Worm (Caenorhabditis elegans) whole organism, L4 larva: ENCODE results near the gene madf-5.

Experiments used
- T20F7.1 ChIP-seq: fragments of 200-800 bp; sonication (Bioruptor generic); optimal IDR thresholded peaks from 2 replicates; lab custom pipeline; 2018; ENCODE audit warnings: mild to moderate bottlenecking, missing genetic modification characterization, missing compliant biosample characterization
- dmd-6 ChIP-seq: fragments of 200-800 bp; sonication (Bioruptor generic); IDR thresholded peaks from 2 replicates; pipeline ENCODE4 v1.3.6; 2022; ENCODE audit warnings: missing genetic modification reagents, missing genetic modification characterization, missing compliant biosample characterization
- lin-13 ChIP-seq: fragments of 150-350 bp; optimal IDR thresholded peaks from 2 replicates; lab custom pipeline; 2014; ENCODE audit warnings: missing biosample characterization, missing genetic modification reagents, missing genetic modification characterization
- lin-29 ChIP-seq: fragments of 200-800 bp; sonication (Bioruptor generic); IDR thresholded peaks from 2 replicates; pipeline ENCODE4 v1.3.6; 2022; ENCODE audit warnings: missing genetic modification reagents, missing genetic modification characterization, missing compliant biosample characterization
- lin-39 ChIP-seq: fragments of 150-350 bp; optimal IDR thresholded peaks from 2 replicates; lab custom pipeline; 2014; ENCODE audit warnings: missing biosample characterization, missing genetic modification reagents, missing genetic modification characterization
- nhr-11 ChIP-seq: fragments of 150-350 bp; optimal IDR thresholded peaks from 2 replicates; lab custom pipeline; 2014; ENCODE audit warnings: missing biosample characterization, missing genetic modification characterization
- nhr-237 ChIP-seq: sonication (generic microtip); optimal IDR thresholded peaks from 2 replicates; lab custom pipeline; 2017; ENCODE audit warnings: missing biosample characterization, missing genetic modification characterization
- nhr-77 ChIP-seq: fragments of 150-350 bp; optimal IDR thresholded peaks from 2 replicates; lab custom pipeline; 2014; ENCODE audit warnings: missing biosample characterization, missing genetic modification characterization
- php-3 ChIP-seq: fragments of 200-800 bp; sonication (Bioruptor generic); IDR thresholded peaks from 2 replicates; pipeline ENCODE4 v1.3.6; 2022; ENCODE audit warnings: missing genetic modification reagents, missing genetic modification characterization, missing compliant biosample characterization
- pqm-1 ChIP-seq: sonication (generic microtip); optimal IDR thresholded peaks from 2 replicates; lab custom pipeline; 2017; ENCODE audit warnings: missing biosample characterization, missing genetic modification characterization
- rbr-2 ChIP-seq: sonication (generic microtip); optimal IDR thresholded peaks from 2 replicates; lab custom pipeline; 2016; ENCODE audit warnings: missing genotype, missing genetic modification characterization, missing compliant biosample characterization
- snpc-4 ChIP-seq: fragments of 150-350 bp; optimal IDR thresholded peaks from 2 replicates; lab custom pipeline; 2014; ENCODE audit warnings: missing biosample characterization, missing genetic modification characterization
- zip-11 ChIP-seq: fragments of 200-800 bp; sonication (Bioruptor generic); IDR thresholded peaks from 2 replicates; pipeline ENCODE4 v1.3.6; 2022; ENCODE audit warnings: missing genetic modification characterization, missing compliant biosample characterization

ce11 chrII:14605479-14605878, 32.1 kb downstream of the madf-5 start, which contains the start of gene F19H8.2:
- TF ChIP-seq php-3 (GFP tag; lab: Robert Waterston, UW) (no peak), T20F7.1 (GFP tag; lab: Kevin White, UChicago) (no peak), lin-29 (GFP tag; lab: Robert Waterston, UW) (no peak), nhr-237 (tag; lab: Kevin White, UChicago) (no peak), snpc-4 (tag; lab: Kevin White, UChicago) (no peak), pqm-1 (tag; lab: Kevin White, UChicago) (no peak), zip-11 (GFP tag; lab: Robert Waterston, UW) (no peak), lin-39 (tag; lab: Kevin White, UChicago) (no peak), rbr-2 (tag; lab: Kevin White, UChicago) (no peak), nhr-11 (no peak), dmd-6 (GFP tag; lab: Robert Waterston, UW) (no peak), lin-13 (GFP tag; lab: Kevin White, UChicago) (no peak), nhr-77 (tag; lab: Kevin White, UChicago) (no peak)
